Worm (Caenorhabditis elegans) whole organism, late embryonic: ENCODE measurements around the gene F14F9.5.

Source experiments
- C08G9.2 ChIP-seq: sonication (generic microtip); optimal IDR thresholded peaks from 2 replicates; lab custom pipeline; 2016; ENCODE audit warnings: mild to moderate bottlenecking, missing genetic modification characterization, moderate library complexity, missing compliant biosample characterization
- C38D4.7 ChIP-seq: fragments of 200-800 bp; sonication (Bioruptor generic); optimal IDR thresholded peaks from 2 replicates; lab custom pipeline; 2018; ENCODE audit warnings: mild to moderate bottlenecking, missing genetic modification characterization, moderate library complexity, missing compliant biosample characterization
- F13H6.1 ChIP-seq: sonication (generic microtip); optimal IDR thresholded peaks from 2 replicates; lab custom pipeline; 2016; ENCODE audit warnings: missing genetic modification characterization, missing compliant biosample characterization
- K02D7.2 ChIP-seq: sonication (generic microtip); optimal IDR thresholded peaks from 2 replicates; lab custom pipeline; 2017; ENCODE audit warnings: mild to moderate bottlenecking, missing genetic modification characterization, missing compliant biosample characterization
- K09A11.1 ChIP-seq: sonication (generic microtip); optimal IDR thresholded peaks from 2 replicates; lab custom pipeline; 2017; ENCODE audit warnings: antibody characterized with exemption, mild to moderate bottlenecking, missing genetic modification characterization, missing compliant biosample characterization; ENCODE audit not compliant: insufficient read depth
- T23F11.4 ChIP-seq: fragments of 200-800 bp; sonication (Bioruptor generic); optimal IDR thresholded peaks from 2 replicates; lab custom pipeline; 2018; ENCODE audit warnings: mild to moderate bottlenecking, missing genetic modification characterization, missing compliant biosample characterization
- ahr-1 ChIP-seq: sonication (generic microtip); optimal IDR thresholded peaks from 2 replicates; lab custom pipeline; 2016; ENCODE audit warnings: missing genetic modification characterization, missing compliant biosample characterization
- ceh-18 ChIP-seq: sonication (generic microtip); optimal IDR thresholded peaks from 2 replicates; lab custom pipeline; 2016; ENCODE audit warnings: missing genetic modification characterization, missing compliant biosample characterization
- ceh-19 ChIP-seq: fragments of 200-800 bp; sonication (Bioruptor generic); optimal IDR thresholded peaks from 2 replicates; lab custom pipeline; 2018; ENCODE audit warnings: mild to moderate bottlenecking, missing genetic modification characterization, missing compliant biosample characterization
- ceh-2 ChIP-seq: sonication (generic microtip); optimal IDR thresholded peaks from 2 replicates; lab custom pipeline; 2016; ENCODE audit warnings: missing genotype, missing genetic modification characterization, missing compliant biosample characterization
- ceh-24 ChIP-seq: sonication (generic microtip); optimal IDR thresholded peaks from 2 replicates; lab custom pipeline; 2016; ENCODE audit warnings: mild to moderate bottlenecking, missing genetic modification characterization, missing compliant biosample characterization
- ceh-30 ChIP-seq: fragments of 150-350 bp; optimal IDR thresholded peaks from 2 replicates; lab custom pipeline; 2014; ENCODE audit warnings: missing biosample characterization, missing genetic modification characterization
- ceh-48 ChIP-seq: sonication (generic microtip); optimal IDR thresholded peaks from 2 replicates; lab custom pipeline; 2016; ENCODE audit warnings: missing genetic modification characterization, inconsistent platforms, missing compliant biosample characterization
- ceh-6 ChIP-seq: fragments of 200-800 bp; sonication (Bioruptor generic); optimal IDR thresholded peaks from 2 replicates; lab custom pipeline; 2018; ENCODE audit warnings: mild to moderate bottlenecking, missing genetic modification characterization, missing compliant biosample characterization
- ceh-9 ChIP-seq: sonication (generic microtip); optimal IDR thresholded peaks from 2 replicates; lab custom pipeline; 2016; ENCODE audit warnings: mild to moderate bottlenecking, missing genetic modification characterization, inconsistent platforms, missing compliant biosample characterization
- che-1 ChIP-seq: sonication (generic microtip); optimal IDR thresholded peaks from 2 replicates; lab custom pipeline; 2016; ENCODE audit warnings: mild to moderate bottlenecking, missing genetic modification characterization, missing compliant biosample characterization
- dmd-4 ChIP-seq: sonication (generic microtip); optimal IDR thresholded peaks from 2 replicates; lab custom pipeline; 2016; ENCODE audit warnings: borderline replicate concordance, missing genetic modification characterization, missing compliant biosample characterization
- elt-4 ChIP-seq: sonication (generic microtip); optimal IDR thresholded peaks from 2 replicates; lab custom pipeline; 2016; ENCODE audit warnings: missing genetic modification characterization, missing compliant biosample characterization
- ets-4 ChIP-seq: sonication (generic microtip); optimal IDR thresholded peaks from 2 replicates; lab custom pipeline; 2016; ENCODE audit warnings: missing genetic modification characterization, missing compliant biosample characterization
- fkh-10 ChIP-seq: fragments of 150-350 bp; optimal IDR thresholded peaks from 2 replicates; lab custom pipeline; 2014; ENCODE audit warnings: missing biosample characterization, missing genetic modification reagents, missing genetic modification characterization
- fkh-6 ChIP-seq: sonication (generic microtip); optimal IDR thresholded peaks from 2 replicates; lab custom pipeline; 2016; ENCODE audit warnings: missing genetic modification characterization, missing compliant biosample characterization
- hlh-13 ChIP-seq: fragments of 200-800 bp; sonication (Bioruptor generic); optimal IDR thresholded peaks from 2 replicates; lab custom pipeline; 2018; ENCODE audit warnings: mild to moderate bottlenecking, missing genetic modification characterization, missing compliant biosample characterization
- hlh-30 ChIP-seq: sonication (generic microtip); optimal IDR thresholded peaks from 2 replicates; lab custom pipeline; 2017; ENCODE audit warnings: antibody characterized with exemption, missing genetic modification characterization, missing compliant biosample characterization; ENCODE audit not compliant: insufficient read depth
- hlh-8 ChIP-seq: sonication (generic microtip); optimal IDR thresholded peaks from 2 replicates; lab custom pipeline; 2016; ENCODE audit warnings: missing genotype, missing genetic modification characterization, missing compliant biosample characterization
- mec-3 ChIP-seq: sonication (generic microtip); optimal IDR thresholded peaks from 2 replicates; lab custom pipeline; 2016; ENCODE audit warnings: borderline replicate concordance, missing genetic modification characterization, missing compliant biosample characterization
- nhr-11 ChIP-seq: fragments of 150-350 bp; optimal IDR thresholded peaks from 2 replicates; lab custom pipeline; 2014; ENCODE audit warnings: missing biosample characterization, missing genetic modification characterization
- nhr-232 ChIP-seq: sonication (generic microtip); optimal IDR thresholded peaks from 2 replicates; lab custom pipeline; 2016; ENCODE audit warnings: missing genetic modification characterization, missing compliant biosample characterization
- odd-2 ChIP-seq: sonication (generic microtip); optimal IDR thresholded peaks from 2 replicates; lab custom pipeline; 2017; ENCODE audit warnings: antibody characterized with exemption, mild to moderate bottlenecking, missing genetic modification characterization, missing compliant biosample characterization
- pat-9 ChIP-seq: fragments of 200-800 bp; sonication (Bioruptor generic); optimal IDR thresholded peaks from 2 replicates; lab custom pipeline; 2018; ENCODE audit warnings: mild to moderate bottlenecking, missing genetic modification characterization, moderate library complexity, missing compliant biosample characterization
- pha-2 ChIP-seq: sonication (generic microtip); optimal IDR thresholded peaks from 2 replicates; lab custom pipeline; 2017; ENCODE audit warnings: mild to moderate bottlenecking, missing genetic modification characterization, missing compliant biosample characterization
- pros-1 ChIP-seq: fragments of 150-350 bp; optimal IDR thresholded peaks from 2 replicates; lab custom pipeline; 2014; ENCODE audit warnings: missing biosample characterization, missing genetic modification reagents, missing genetic modification characterization
- ref-2 ChIP-seq: sonication (generic microtip); optimal IDR thresholded peaks from 2 replicates; lab custom pipeline; 2016; ENCODE audit warnings: missing genetic modification characterization, missing compliant biosample characterization
- rnt-1 ChIP-seq: sonication (generic microtip); optimal IDR thresholded peaks from 2 replicates; lab custom pipeline; 2016; ENCODE audit warnings: missing genetic modification characterization, missing compliant biosample characterization
- sox-2 ChIP-seq: fragments of 200-800 bp; sonication (Bioruptor generic); IDR thresholded peaks from 2 replicates; pipeline ENCODE4 v1.3.6; 2022; ENCODE audit warnings: missing genetic modification reagents, missing genetic modification characterization, missing compliant biosample characterization
- sox-4 ChIP-seq: sonication (generic microtip); optimal IDR thresholded peaks from 2 replicates; lab custom pipeline; 2017; ENCODE audit warnings: mild to moderate bottlenecking, missing genetic modification characterization, inconsistent platforms, missing compliant biosample characterization
- syd-9 ChIP-seq: sonication (generic microtip); optimal IDR thresholded peaks from 2 replicates; lab custom pipeline; 2016; ENCODE audit warnings: mild to moderate bottlenecking, missing genetic modification characterization, moderate library complexity, missing compliant biosample characterization
- tbx-2 ChIP-seq: sonication (generic microtip); optimal IDR thresholded peaks from 2 replicates; lab custom pipeline; 2016; ENCODE audit warnings: missing genetic modification characterization, missing compliant biosample characterization
- ttx-3 ChIP-seq: sonication (generic microtip); optimal IDR thresholded peaks from 2 replicates; lab custom pipeline; 2016; ENCODE audit warnings: missing genetic modification reagents, missing genetic modification characterization, missing compliant biosample characterization
- unc-42 ChIP-seq: sonication (generic microtip); optimal IDR thresholded peaks from 2 replicates; lab custom pipeline; 2016; ENCODE audit warnings: missing genotype, missing genetic modification characterization, missing compliant biosample characterization
- unc-55 ChIP-seq: sonication (generic microtip); optimal IDR thresholded peaks from 2 replicates; lab custom pipeline; 2017; ENCODE audit warnings: missing biosample characterization, missing genetic modification reagents, missing genetic modification characterization
- unc-86 ChIP-seq: sonication (generic microtip); optimal IDR thresholded peaks from 2 replicates; lab custom pipeline; 2016; ENCODE audit warnings: missing genetic modification characterization, missing compliant biosample characterization
- ztf-16 ChIP-seq: sonication (generic microtip); optimal IDR thresholded peaks from 2 replicates; lab custom pipeline; 2017; ENCODE audit warnings: missing genetic modification characterization, missing compliant biosample characterization

F14F9.5 gene

DNA sequence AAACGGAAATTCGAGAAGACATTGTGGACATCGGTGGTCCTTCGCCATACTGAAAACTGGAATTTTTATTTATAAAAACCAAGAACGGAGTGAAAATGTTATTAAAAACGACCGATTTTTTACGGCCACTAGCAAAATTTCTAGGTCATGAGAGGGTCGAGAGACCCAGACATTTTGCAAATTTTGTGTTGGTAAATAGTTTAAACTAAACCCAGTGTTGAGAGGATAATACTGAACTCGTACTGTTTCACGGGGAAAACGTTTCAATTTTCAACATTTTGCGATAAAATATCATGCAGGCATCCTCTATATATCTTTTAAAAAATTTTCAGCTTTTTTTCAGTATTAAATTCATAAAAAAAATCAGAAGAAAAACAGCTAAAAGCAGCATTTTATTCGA, 7.8 kb upstream of the F14F9.5 start, which contains the start of gene C04F5.9:
C04F5.9 (minus strand) TSS at position 101 of the 400 bp plus-strand sequence.
- TF ChIP-seq fkh-10 = no peak
- TF ChIP-seq, all 69 proteins: peak for 0

DNA sequence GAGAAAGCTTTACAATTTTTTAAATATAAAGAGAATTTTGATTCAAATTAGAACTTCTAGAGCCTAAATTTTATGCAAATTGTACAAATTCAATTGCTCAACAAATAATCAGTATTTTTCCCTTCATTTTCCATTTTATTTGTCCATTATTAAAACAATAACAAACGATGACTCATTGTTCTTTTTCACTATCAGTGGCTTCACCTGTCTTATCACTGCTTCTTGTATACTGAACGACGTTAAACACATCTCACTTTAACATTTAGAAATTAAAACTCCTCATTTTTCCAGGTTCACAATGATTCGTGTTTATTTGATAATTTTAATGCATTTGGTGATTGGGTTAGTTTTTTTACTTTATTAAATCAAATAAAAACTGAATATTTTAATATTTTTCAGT, 7.2 kb upstream of the F14F9.5 start, which contains the start of gene sid-1:
sid-1 (plus strand) TSS at position 292 of the 400 bp plus-strand sequence.
- TF ChIP-seq ceh-48 (tag; lab: Kevin White, UChicago) = no peak
- no peak for TF ChIP-seq unc-42 (tag; lab: Kevin White, UChicago)
- TF ChIP-seq C08G9.2 (tag; lab: Kevin White, UChicago) = no peak
- no peak for TF ChIP-seq tbx-2 (tag; lab: Kevin White, UChicago)
- no peak for TF ChIP-seq ceh-9 (tag; lab: Kevin White, UChicago)
- TF ChIP-seq nhr-11 (tag; lab: Kevin White, UChicago) = no peak
- no peak for TF ChIP-seq sox-2 (GFP tag; lab: Robert Waterston, UW)
- no peak for TF ChIP-seq syd-9 (tag; lab: Kevin White, UChicago)
- TF ChIP-seq hlh-13 = no peak
- TF ChIP-seq sox-4 (tag; lab: Kevin White, UChicago) = no peak
- no peak for TF ChIP-seq unc-86
- TF ChIP-seq mec-3 (tag; lab: Kevin White, UChicago) = no peak
- no peak for TF ChIP-seq K02D7.2 (tag; lab: Kevin White, UChicago)
- no peak for TF ChIP-seq unc-55 (GFP tag; lab: Kevin White, UChicago)
- no peak for TF ChIP-seq odd-2 (tag; lab: Kevin White, UChicago)
- TF ChIP-seq pat-9 (tag; lab: Kevin White, UChicago) = no peak
- no peak for TF ChIP-seq K09A11.1 (tag; lab: Kevin White, UChicago)
- TF ChIP-seq dmd-4 (tag; lab: Kevin White, UChicago) = no peak
- no peak for TF ChIP-seq ztf-16 (tag; lab: Kevin White, UChicago)
- TF ChIP-seq C38D4.7 (GFP tag; lab: Kevin White, UChicago) = no peak

DNA sequence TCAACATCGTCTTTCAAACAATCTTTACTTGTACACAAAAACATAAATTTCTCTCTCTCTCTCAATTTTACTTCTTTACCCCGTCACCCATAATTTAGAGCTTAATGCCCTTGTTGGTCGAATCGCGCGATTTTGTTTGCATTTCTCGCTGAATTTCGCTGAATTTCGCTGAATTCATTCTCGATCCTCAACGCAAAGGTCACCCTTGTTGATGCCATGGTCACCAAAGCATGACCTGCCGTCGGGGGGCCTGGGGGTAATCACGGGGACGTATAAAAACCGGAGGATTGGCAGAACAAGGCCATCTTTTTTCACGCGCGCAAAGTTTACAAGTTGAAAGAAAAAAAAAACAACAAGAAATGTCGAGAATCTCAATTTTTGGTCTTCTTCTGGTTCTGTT, 3.1 kb downstream of the F14F9.5 start, which contains the start of gene F14F9.8:
F14F9.8 (plus strand) TSS at position 301 of the 400 bp plus-strand sequence.
- TF ChIP-seq ceh-19 (no peak), che-1 (no peak), ceh-48 (tag; lab: Kevin White, UChicago) (no peak), rnt-1 (tag; lab: Kevin White, UChicago) (no peak), C08G9.2 (tag; lab: Kevin White, UChicago) (no peak), ets-4 (tag; lab: Kevin White, UChicago) (no peak), ceh-2 (tag; lab: Kevin White, UChicago) (no peak), ahr-1 (tag; lab: Kevin White, UChicago) (no peak), ceh-24 (no peak), pha-2 (tag; lab: Kevin White, UChicago) (no peak), F13H6.1 (tag; lab: Kevin White, UChicago) (no peak), elt-4 (no peak)

DNA sequence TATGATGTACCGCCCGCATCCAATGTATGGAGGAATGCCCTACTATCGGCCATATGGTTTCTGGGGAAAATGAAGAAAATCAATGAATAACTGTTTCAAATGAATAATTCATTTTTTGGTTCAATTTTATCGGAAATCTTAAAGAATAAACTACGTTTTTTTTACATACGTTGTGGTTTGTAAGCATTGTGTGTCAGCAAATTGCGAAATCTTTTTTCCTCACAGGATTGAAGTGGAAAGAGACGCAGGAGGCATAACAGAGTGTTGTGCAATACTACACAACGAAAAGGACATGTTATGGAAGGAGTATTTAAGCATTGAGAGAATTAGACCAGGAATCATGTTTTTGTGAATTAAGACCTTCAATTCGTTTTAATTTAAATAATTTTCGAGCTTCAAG, 4.5 kb downstream of the F14F9.5 start:
- TF ChIP-seq ceh-30 (tag; lab: Kevin White, UChicago) = no peak
- TF ChIP-seq tbx-2 (tag; lab: Kevin White, UChicago) = no peak
- TF ChIP-seq ceh-19 = no peak
- no peak for TF ChIP-seq ahr-1 (tag; lab: Kevin White, UChicago)
- no peak for TF ChIP-seq pros-1 (tag; lab: Kevin White, UChicago)

DNA sequence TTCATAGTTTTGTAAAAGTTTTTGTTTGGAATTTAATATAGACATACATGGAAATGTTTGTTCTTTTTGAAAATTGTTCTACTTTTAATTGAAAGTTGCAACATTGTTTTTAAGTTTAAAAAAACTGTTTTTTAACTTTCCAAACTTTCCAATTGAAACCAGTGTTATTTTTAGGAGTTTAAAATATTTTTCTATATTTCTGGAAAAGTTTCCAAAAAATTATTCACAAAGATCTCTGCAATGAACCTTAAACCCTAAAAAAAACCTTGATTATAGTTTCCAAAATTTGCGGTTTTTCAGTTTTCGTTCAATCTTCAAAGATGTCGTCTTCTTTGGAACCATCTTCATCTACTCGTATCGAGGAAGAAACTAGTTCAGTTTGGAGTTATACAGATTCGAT, 5.5 kb downstream of the F14F9.5 start, which contains the start of gene F14F9.4:
F14F9.4 (plus strand) TSS at position 301 of the 400 bp plus-strand sequence.
- TF ChIP-seq ceh-2 (tag; lab: Kevin White, UChicago) (no peak), rnt-1 (tag; lab: Kevin White, UChicago) (no peak), ceh-18 (no peak), ztf-16 (tag; lab: Kevin White, UChicago) (no peak), ceh-6 (GFP tag; lab: Kevin White, UChicago) (no peak), ahr-1 (tag; lab: Kevin White, UChicago) (no peak), sox-2 (GFP tag; lab: Robert Waterston, UW) (no peak), nhr-11 (tag; lab: Kevin White, UChicago) (no peak), fkh-6 (tag; lab: Kevin White, UChicago) (no peak), ceh-30 (tag; lab: Kevin White, UChicago) (no peak), ttx-3 (tag; lab: Kevin White, UChicago) (no peak), K09A11.1 (tag; lab: Kevin White, UChicago) (no peak), T23F11.4 (GFP tag; lab: Kevin White, UChicago) (no peak), hlh-8 (tag; lab: Kevin White, UChicago) (no peak), elt-4 (no peak), ref-2 (tag; lab: Kevin White, UChicago) (no peak), hlh-30 (no peak), nhr-232 (no peak)
